Worm (Caenorhabditis elegans) whole organism, young adult: ENCODE data around the gene F21C10.18.

Source experiments
- bed-2 ChIP-seq: fragments of 200-800 bp; sonication (Bioruptor generic); IDR thresholded peaks from 2 replicates; pipeline ENCODE4 v1.3.6; 2022; ENCODE audit warnings: missing genetic modification reagents, missing genetic modification characterization, missing compliant biosample characterization
- ccch-3 ChIP-seq: fragments of 200-800 bp; sonication (Bioruptor generic); optimal IDR thresholded peaks from 2 replicates; lab custom pipeline; 2018; ENCODE audit warnings: mild to moderate bottlenecking, missing genetic modification characterization, missing compliant biosample characterization
- lin-40 ChIP-seq: sonication (generic microtip); optimal IDR thresholded peaks from 2 replicates; lab custom pipeline; 2016; ENCODE audit warnings: missing genetic modification characterization, mild to moderate bottlenecking, missing compliant biosample characterization, missing genotype, missing genetic modification reagents
- nfya-1 ChIP-seq: sonication (generic microtip); optimal IDR thresholded peaks from 2 replicates; lab custom pipeline; 2017; ENCODE audit warnings: antibody characterized with exemption, missing compliant biosample characterization, missing genetic modification characterization, borderline replicate concordance; ENCODE audit not compliant: insufficient read depth
- rec-8 ChIP-seq, 2 experiments: sonication (generic microtip); optimal IDR thresholded peaks; 2 replicates each; lab custom pipeline; 2016; ENCODE audit warnings: mild to moderate bottlenecking in 2 of 2, missing genetic modification characterization in 2 of 2, missing genetic modification reagents in 2 of 2, missing genotype in 2 of 2, missing biosample characterization in 1 of 2, missing compliant biosample characterization in 1 of 2, moderate library complexity in 1 of 2
- tbp1 ChIP-seq: fragments of 200-800 bp; sonication (Bioruptor generic); optimal IDR thresholded peaks from 2 replicates; lab custom pipeline; 2018; ENCODE audit warnings: mild to moderate bottlenecking, missing genetic modification characterization, missing compliant biosample characterization
- ztf-26 ChIP-seq: sonication (generic microtip); optimal IDR thresholded peaks from 2 replicates; lab custom pipeline; 2017; ENCODE audit warnings: missing genetic modification characterization, missing compliant biosample characterization
- ztf-28 ChIP-seq: fragments of 200-800 bp; sonication (Bioruptor generic); IDR thresholded peaks from 2 replicates; pipeline ENCODE4 v1.3.6; 2022; ENCODE audit warnings: missing genetic modification reagents, missing genetic modification characterization, missing compliant biosample characterization

DNA sequence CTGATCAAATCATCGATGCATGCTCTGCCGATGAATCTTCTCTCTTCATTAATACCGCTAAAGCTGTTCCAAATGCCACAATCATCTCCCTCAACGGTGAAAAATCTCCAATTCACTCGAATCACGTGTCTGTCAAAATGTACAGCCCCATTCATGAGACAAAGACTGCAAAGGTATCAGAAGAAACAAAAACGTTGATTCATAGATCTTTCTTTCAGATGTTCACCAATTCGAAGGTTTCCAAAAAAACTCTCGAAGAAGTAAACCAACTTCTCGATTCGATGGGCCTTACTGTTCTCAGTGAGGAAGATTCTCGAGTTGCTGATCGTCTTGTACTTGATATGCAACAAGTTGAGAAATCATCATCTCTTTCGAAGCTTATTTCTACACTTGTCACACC lies 11.6 kb upstream of the F21C10.18 start:
- no peak for TF ChIP-seq ztf-28 (GFP tag; lab: Robert Waterston, UW)
- TF ChIP-seq tbp1 (GFP tag; lab: Kevin White, UChicago): no peak
- TF ChIP-seq bed-2: no peak
- no peak for TF ChIP-seq nfya-1 (tag; lab: Kevin White, UChicago)
- no peak for TF ChIP-seq lin-40 (tag; lab: Kevin White, UChicago)
- TF ChIP-seq ztf-26 (tag; lab: Kevin White, UChicago): no peak
- no peak for TF ChIP-seq rec-8 (tag; optimal IDR thresholded peaks at IDR 0.05; lab: Kevin White, UChicago)
- TF ChIP-seq ccch-3 (GFP tag; lab: Kevin White, UChicago): no peak
